Worm (Caenorhabditis elegans) whole organism, early embryonic: ENCODE measurements around the gene H21P03.10.

Experiments
- F13C5.2 ChIP-seq: sonication (generic microtip); optimal IDR thresholded peaks from 2 replicates; lab custom pipeline; 2017; ENCODE audit warnings: mild to moderate bottlenecking, missing genetic modification characterization, inconsistent platforms, missing compliant biosample characterization
- ama-1 ChIP-seq: fragments of 150-350 bp; optimal IDR thresholded peaks from 2 replicates; lab custom pipeline; 2014
- ceh-36 ChIP-seq: sonication (generic microtip); optimal IDR thresholded peaks from 2 replicates; lab custom pipeline; 2016; ENCODE audit warnings: missing genetic modification characterization, inconsistent platforms, missing compliant biosample characterization
- hnd-1 ChIP-seq: sonication (generic microtip); optimal IDR thresholded peaks from 2 replicates; lab custom pipeline; 2016; ENCODE audit warnings: missing genetic modification characterization, missing compliant biosample characterization
- scrt-1 ChIP-seq: fragments of 200-800 bp; sonication (Bioruptor generic); IDR thresholded peaks from 2 replicates; pipeline ENCODE4 v1.3.6; 2022; ENCODE audit warnings: missing genetic modification characterization, missing compliant biosample characterization
- tbx-11 ChIP-seq: fragments of 200-800 bp; sonication (Bioruptor generic); IDR thresholded peaks from 2 replicates; pipeline ENCODE4 v1.3.6; 2022; ENCODE audit warnings: missing genetic modification characterization, missing compliant biosample characterization

ce11 chrIV:11472023-11472422, 28.5 kb upstream of the H21P03.10 start:
- no peak for TF ChIP-seq ceh-36 (tag; lab: Kevin White, UChicago)
- no peak for TF ChIP-seq tbx-11 (GFP tag; lab: Robert Waterston, UW)
- TF ChIP-seq ama-1 (lab: Kevin White, UChicago) = no peak
- TF ChIP-seq F13C5.2 (tag; lab: Kevin White, UChicago) = no peak
- TF ChIP-seq hnd-1 (tag; lab: Kevin White, UChicago) = no peak
- TF ChIP-seq scrt-1 (GFP tag; lab: Robert Waterston, UW) = no peak
